Fruit fly (Drosophila melanogaster) whole organism, wandering third instar larva: ENCODE results near the gene CG8611.

Experiments
- Abd-B ChIP-seq: fragments of >200 bp; optimal IDR thresholded peaks from 2 replicates; lab custom pipeline; 2017; ENCODE audit warnings: missing biosample characterization, missing genetic modification characterization
- CG32264 ChIP-seq: fragments of 200-800 bp; sonication (Bioruptor generic); optimal IDR thresholded peaks from 2 replicates; lab custom pipeline; 2016; ENCODE audit warnings: missing biosample characterization, missing genetic modification characterization
- CG9705 ChIP-seq: fragments of 200-800 bp; sonication (Bioruptor generic); optimal IDR thresholded peaks from 2 replicates; lab custom pipeline; 2018; ENCODE audit warnings: missing biosample characterization, mild to moderate bottlenecking, missing genetic modification characterization
- Dfd ChIP-seq: fragments of >200 bp; optimal IDR thresholded peaks from 2 replicates; lab custom pipeline; 2017; ENCODE audit warnings: missing biosample characterization, missing genetic modification characterization
- Dif ChIP-seq: fragments of 200-275, 200-300 bp; sonication (Bioruptor generic); optimal IDR thresholded peaks from 2 replicates; lab custom pipeline; 2018; ENCODE audit warnings: missing biosample characterization, missing genetic modification characterization; ENCODE audit not compliant: partially characterized antibody
- GATAd ChIP-seq: sonication (Bioruptor generic); optimal IDR thresholded peaks from 2 replicates; lab custom pipeline; 2016; ENCODE audit warnings: missing biosample characterization, missing genetic modification characterization
- HLH106 ChIP-seq: fragments of 200-800 bp; optimal IDR thresholded peaks from 3 replicates; lab custom pipeline; 2019; ENCODE audit warnings: missing biosample characterization, mild to moderate bottlenecking, missing genetic modification characterization, moderate library complexity
- Hnf4 ChIP-seq: fragments of 200-800 bp; sonication (Bioruptor generic); optimal IDR thresholded peaks from 2 replicates; lab custom pipeline; 2016; ENCODE audit warnings: missing biosample characterization, mild to moderate bottlenecking, missing genetic modification characterization
- Hr78 ChIP-seq: fragments of >200 bp; optimal IDR thresholded peaks from 2 replicates; lab custom pipeline; 2017; ENCODE audit warnings: missing biosample characterization, missing genetic modification characterization
- Hr83 ChIP-seq: fragments of 200-300 bp; sonication (Bioruptor generic); optimal IDR thresholded peaks from 2 replicates; lab custom pipeline; 2016; ENCODE audit warnings: missing biosample characterization, mild to moderate bottlenecking, missing genetic modification characterization, moderate library complexity; ENCODE audit not compliant: poor library complexity, severe bottlenecking
- Jra ChIP-seq: sonication (Bioruptor generic); optimal IDR thresholded peaks from 2 replicates; lab custom pipeline; 2016; ENCODE audit warnings: missing biosample characterization, missing genetic modification characterization
- Mio ChIP-seq: sonication (Bioruptor generic); optimal IDR thresholded peaks from 2 replicates; lab custom pipeline; 2016; ENCODE audit warnings: missing biosample characterization, missing genetic modification characterization
- Myc ChIP-seq: fragments of >200 bp; optimal IDR thresholded peaks from 2 replicates; lab custom pipeline; 2017
- N ChIP-seq: fragments of >200 bp; optimal IDR thresholded peaks from 2 replicates; lab custom pipeline; 2018; ENCODE audit warnings: missing biosample characterization, missing external identifiers, missing genetic modification characterization
- OdsH ChIP-seq: fragments of 200-800 bp; sonication (Bioruptor generic); optimal IDR thresholded peaks from 2 replicates; lab custom pipeline; 2016; ENCODE audit warnings: missing biosample characterization, mild to moderate bottlenecking, missing genetic modification characterization
- Rel ChIP-seq, 2 experiments: fragments of 200-800 bp; sonication (Bioruptor generic) in 1 of 2; optimal IDR thresholded peaks; 2 replicates in 1 of 2; 3 replicates in 1 of 2; lab custom pipeline; 2016 to 2019; ENCODE audit warnings: mild to moderate bottlenecking in 2 of 2, missing biosample characterization in 2 of 2, missing genetic modification characterization in 2 of 2, moderate library complexity in 1 of 2
- Sp1 ChIP-seq: fragments of 200-800 bp; sonication (Bioruptor generic); optimal IDR thresholded peaks from 3 replicates; lab custom pipeline; 2019; ENCODE audit warnings: missing biosample characterization, mild to moderate bottlenecking, missing genetic modification characterization, moderate library complexity
- Vsx2 ChIP-seq: fragments of 200-300, 225-300 bp; sonication (Bioruptor generic); optimal IDR thresholded peaks from 2 replicates; lab custom pipeline; 2018; ENCODE audit warnings: missing biosample characterization, missing genetic modification characterization; ENCODE audit not compliant: partially characterized antibody
- br ChIP-seq: fragments of 200-800 bp; sonication (Bioruptor generic); optimal IDR thresholded peaks from 2 replicates; lab custom pipeline; 2016; ENCODE audit warnings: missing biosample characterization, missing genetic modification characterization
- brk ChIP-seq: fragments of 200-800 bp; sonication (Bioruptor generic); optimal IDR thresholded peaks from 2 replicates; lab custom pipeline; 2016; ENCODE audit warnings: missing biosample characterization, mild to moderate bottlenecking, missing genetic modification characterization
- dmrt93B ChIP-seq: fragments of 200-800 bp; sonication (Bioruptor generic); optimal IDR thresholded peaks from 2 replicates; lab custom pipeline; 2018; ENCODE audit warnings: missing biosample characterization, mild to moderate bottlenecking, missing genetic modification characterization
- dsf ChIP-seq: sonication (Bioruptor generic); optimal IDR thresholded peaks from 2 replicates; lab custom pipeline; 2016; ENCODE audit warnings: missing biosample characterization, missing genetic modification characterization, borderline replicate concordance
- ey ChIP-seq: fragments of 200-800 bp; sonication (Bioruptor generic); optimal IDR thresholded peaks from 2 replicates; lab custom pipeline; 2016; ENCODE audit warnings: missing biosample characterization, missing genetic modification characterization
- foxo ChIP-seq, 2 experiments: fragments of 200-800 bp; sonication (Bioruptor generic); optimal IDR thresholded peaks; 2 replicates in 1 of 2; 3 replicates in 1 of 2; lab custom pipeline; 2016 to 2017; ENCODE audit warnings: missing biosample characterization in 2 of 2, missing genetic modification characterization in 2 of 2
- fru ChIP-seq: fragments of 200-800 bp; sonication (Bioruptor generic); optimal IDR thresholded peaks from 3 replicates; lab custom pipeline; 2016; ENCODE audit warnings: missing biosample characterization, mild to moderate bottlenecking, missing genetic modification characterization
- h ChIP-seq: fragments of 200-800 bp; sonication (Bioruptor generic); optimal IDR thresholded peaks from 3 replicates; lab custom pipeline; 2016; ENCODE audit warnings: missing biosample characterization, mild to moderate bottlenecking, missing genetic modification characterization
- jim ChIP-seq: fragments of 175-275, 200-325 bp; sonication (Bioruptor generic); optimal IDR thresholded peaks from 2 replicates; lab custom pipeline; 2016; ENCODE audit warnings: missing biosample characterization, mild to moderate bottlenecking, missing genetic modification characterization
- pan ChIP-seq: fragments of >200 bp; optimal IDR thresholded peaks from 2 replicates; lab custom pipeline; 2017
- psq ChIP-seq: fragments of 200-800 bp; sonication (Bioruptor generic); optimal IDR thresholded peaks from 3 replicates; lab custom pipeline; 2017; ENCODE audit warnings: missing biosample characterization, mild to moderate bottlenecking, missing genetic modification characterization, moderate library complexity
- sv ChIP-seq: fragments of 200-800 bp; sonication (Bioruptor generic); optimal IDR thresholded peaks from 3 replicates; lab custom pipeline; 2016; ENCODE audit warnings: missing biosample characterization, missing genetic modification characterization
- tai ChIP-seq: sonication (Bioruptor generic); optimal IDR thresholded peaks from 2 replicates; lab custom pipeline; 2016; ENCODE audit warnings: missing biosample characterization, missing genetic modification characterization
- usp ChIP-seq: fragments of >200 bp; optimal IDR thresholded peaks from 2 replicates; lab custom pipeline; 2017; ENCODE audit warnings: missing biosample characterization, missing genetic modification characterization
- woc ChIP-seq: sonication (Bioruptor generic); optimal IDR thresholded peaks from 2 replicates; lab custom pipeline; 2016; ENCODE audit warnings: missing biosample characterization, mild to moderate bottlenecking, missing genetic modification characterization

Gene CG8611

DNA sequence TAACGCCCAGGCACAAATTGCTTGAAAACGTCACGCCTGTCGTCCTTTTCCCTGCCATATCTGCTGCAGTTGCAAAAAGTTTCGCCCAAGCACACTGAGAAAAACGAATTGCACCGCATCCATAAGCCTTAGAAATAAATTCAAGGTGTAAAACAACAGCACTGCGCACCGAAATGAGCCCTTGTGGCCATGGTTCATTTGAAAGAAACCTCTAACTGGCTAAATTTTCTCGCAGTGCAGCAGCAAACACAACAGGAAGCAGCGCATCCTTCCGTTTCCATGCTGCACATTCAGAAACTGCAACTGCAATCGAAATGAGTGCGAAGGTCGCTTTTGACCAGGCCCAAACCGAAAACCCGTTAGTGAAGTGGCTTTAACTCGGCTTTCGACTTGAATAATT, 2.4 kb upstream of the CG8611 start:
- TF ChIP-seq Myc (lab: Kevin White, UChicago) (no peak), jim (GFP tag; lab: Kevin White, UChicago) (no peak)

DNA sequence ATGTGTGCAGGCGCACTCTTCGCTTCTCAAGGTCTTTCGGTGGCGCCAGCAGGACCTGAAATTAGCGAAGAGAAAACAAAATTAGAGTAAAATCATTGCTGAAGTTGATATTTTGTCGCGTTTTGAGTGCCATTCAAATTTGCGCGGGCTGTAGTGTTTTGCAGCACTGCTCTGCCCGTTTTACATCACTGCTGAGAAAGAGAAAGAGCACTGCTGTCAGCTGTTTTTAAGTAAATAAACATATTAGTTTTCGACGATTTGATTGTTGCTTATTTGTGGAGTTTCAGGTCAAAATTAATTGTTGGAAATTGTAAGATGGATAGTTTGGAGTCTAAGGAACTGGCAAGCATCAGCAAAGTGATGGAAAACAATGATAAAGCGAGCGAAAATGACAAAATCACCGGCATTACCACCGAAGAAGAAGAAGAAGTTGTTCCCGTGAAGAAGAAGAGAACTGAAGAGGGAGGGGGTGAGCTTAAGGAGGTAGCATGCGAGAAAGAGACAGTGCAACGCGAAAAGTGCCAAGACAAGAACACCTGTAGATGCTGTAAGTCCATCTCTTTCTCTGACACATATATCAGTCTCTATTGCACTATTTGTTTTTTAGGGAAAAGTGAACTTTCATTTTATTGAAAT, 1.5 kb upstream of the CG8611 start, which contains the start of gene ENGase:
ENGase (plus strand) TSS at position 282 of the 636 bp plus-strand sequence.
- TF ChIP-seq fru (peak; percentile 22), brk (no peak), foxo (GFP tag; optimal IDR thresholded peaks at IDR 0.05; lab: Kevin White, UChicago) (peak in 1 of 2 experiments; percentile 3), dmrt93B (peak; percentile 3), Abd-B (GFP tag; lab: Kevin White, UChicago) (no peak)
- TF ChIP-seq, all 38 proteins: peak for 3

DNA sequence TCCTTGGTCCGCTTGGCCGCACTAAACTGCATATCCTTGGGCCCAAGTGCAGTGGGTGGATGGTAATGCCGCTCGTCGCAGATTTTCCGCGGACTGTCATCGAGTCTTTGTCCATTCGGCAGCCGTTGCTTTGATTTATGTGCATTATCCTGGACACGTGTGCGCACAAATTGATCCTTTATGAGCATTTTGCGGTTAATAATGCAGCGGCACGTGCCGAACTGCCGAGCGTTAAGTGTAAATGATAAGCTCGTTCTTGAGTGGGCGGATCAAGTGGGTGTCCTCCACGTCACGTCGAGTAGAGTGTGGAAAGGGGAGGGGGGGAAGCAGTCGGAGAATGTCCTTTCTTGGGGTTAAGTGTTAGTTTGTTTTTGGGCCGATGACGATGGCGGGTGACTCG, 14.2 kb downstream of the CG8611 start:
- TF ChIP-seq dsf (GFP tag; lab: Kevin White, UChicago), result no peak
- TF ChIP-seq jim (GFP tag; lab: Kevin White, UChicago), result no peak
- no peak for TF ChIP-seq Dif (GFP tag; lab: Kevin White, UChicago)
- TF ChIP-seq CG32264, result no peak
- no peak for TF ChIP-seq OdsH
- TF ChIP-seq pan, result no peak
- TF ChIP-seq h (GFP tag; lab: Kevin White, UChicago), result no peak
- no peak for TF ChIP-seq Mio (GFP tag; lab: Kevin White, UChicago)
- no peak for TF ChIP-seq fru
- no peak for TF ChIP-seq Rel (GFP tag; optimal IDR thresholded peaks at IDR 0.05; lab: Kevin White, UChicago)
- TF ChIP-seq Rel (tag; optimal IDR thresholded peaks at IDR 0.05; lab: Kevin White, UChicago), result no peak
- TF ChIP-seq Sp1 (GFP tag; lab: Kevin White, UChicago), result no peak
- no peak for TF ChIP-seq ey
- TF ChIP-seq sv (GFP tag; lab: Kevin White, UChicago), result no peak
- no peak for TF ChIP-seq br

DNA sequence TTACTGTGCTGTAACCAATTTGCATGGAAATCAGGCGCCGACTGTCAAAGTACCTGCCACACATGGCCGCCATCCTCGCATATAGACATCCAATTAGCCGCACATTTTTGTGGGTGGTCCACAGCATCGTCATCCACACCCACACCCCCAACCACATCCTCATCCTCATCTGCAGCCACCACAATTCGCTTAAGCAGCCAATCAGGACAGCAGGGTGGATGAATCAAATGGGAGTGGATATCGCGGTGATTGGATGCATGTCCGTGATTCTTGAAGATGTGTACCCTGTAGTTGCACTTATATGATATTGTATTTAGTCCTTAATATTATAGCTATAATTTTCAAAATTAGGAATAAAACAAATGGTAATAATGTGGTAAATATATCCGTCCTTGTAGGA, 17.1 kb downstream of the CG8611 start:
- TF ChIP-seq Vsx2 (no peak), usp (GFP tag; lab: Kevin White, UChicago) (no peak), Rel (GFP tag; optimal IDR thresholded peaks at IDR 0.05; lab: Kevin White, UChicago) (no peak), Rel (tag; optimal IDR thresholded peaks at IDR 0.05; lab: Kevin White, UChicago) (no peak), psq (no peak), dmrt93B (no peak), Sp1 (GFP tag; lab: Kevin White, UChicago) (no peak), tai (GFP tag; lab: Kevin White, UChicago) (no peak), N (no peak), Hnf4 (GFP tag; lab: Kevin White, UChicago) (no peak), Jra (GFP tag; lab: Kevin White, UChicago) (no peak), CG9705 (no peak), Hr78 (GFP tag; lab: Kevin White, UChicago) (no peak), GATAd (no peak), HLH106 (tag; lab: Kevin White, UChicago) (no peak), Myc (lab: Kevin White, UChicago) (no peak), h (GFP tag; lab: Kevin White, UChicago) (no peak), Hr83 (GFP tag; lab: Kevin White, UChicago) (no peak), woc (no peak), Dif (GFP tag; lab: Kevin White, UChicago) (no peak), sv (GFP tag; lab: Kevin White, UChicago) (no peak)
- TF ChIP-seq, all 38 proteins: peak for 0

DNA sequence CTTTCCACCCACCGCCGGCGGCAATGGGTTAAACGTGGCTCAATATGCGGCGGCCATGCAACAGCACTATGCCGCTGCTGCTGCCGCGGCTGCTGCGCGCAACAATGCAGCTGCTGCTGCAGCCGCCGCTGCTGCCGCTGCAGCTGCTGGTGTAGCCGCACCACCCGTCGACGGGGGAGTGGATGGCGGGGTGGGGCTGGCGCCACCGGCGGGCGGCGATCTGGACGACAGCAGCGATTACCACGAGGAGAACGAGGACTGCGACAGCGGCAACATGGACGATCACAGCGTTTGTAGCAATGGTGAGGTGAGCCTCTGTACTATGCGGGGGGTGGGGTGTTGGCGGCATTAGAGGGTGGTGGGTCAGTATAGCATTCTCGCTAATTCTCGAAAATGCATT, 23.7 kb downstream of the CG8611 start:
- TF ChIP-seq Hr83 (GFP tag; lab: Kevin White, UChicago), result no peak
- TF ChIP-seq HLH106 (tag; lab: Kevin White, UChicago), result no peak
- TF ChIP-seq ey, result no peak
- peak; percentile 97 for TF ChIP-seq Dfd (GFP tag; lab: Kevin White, UChicago)
